Fruit fly (Drosophila melanogaster): ENCODE measurements around the gene Syt7.
"Not testable (repeated sequence)": the region's sequence is repeated elsewhere in the genome, so short reads cannot be mapped to it uniquely, and the experiment has no call there.

Syt7 gene

dm6 chr4:306431-307342, at the start of gene Syt7:
TSS of gene Syt7 (minus strand) at chr4:306481.
- not testable (repeated sequence) for TF ChIP-seq kay (GFP tag; ENCODE audit: borderline replicate concordance); cnc (optimal IDR thresholded peaks at IDR 0.05); CG33017 (tag; optimal IDR thresholded peaks at IDR 0.05)

- TF ChIP-seq kay (GFP tag; ENCODE audit: borderline replicate concordance) (peak; percentile 90), CG7045 (GFP tag; optimal IDR thresholded peaks at IDR 0.05) (no peak), Mnt (GFP tag; optimal IDR thresholded peaks at IDR 0.05) (no peak)
Observed at dm6 chr4:336021-336420, 29.7 kb upstream of the Syt7 start.

- TF ChIP-seq CG33017 (tag; optimal IDR thresholded peaks at IDR 0.05) (no peak), toe (GFP tag; optimal IDR thresholded peaks at IDR 0.05) (no peak), Mnt (GFP tag; optimal IDR thresholded peaks at IDR 0.05) (no peak), CG11617 (GFP tag; optimal IDR thresholded peaks at IDR 0.05) (no peak), CG5204 (GFP tag; optimal IDR thresholded peaks at IDR 0.05) (no peak), Crg-1 (GFP tag; optimal IDR thresholded peaks at IDR 0.05) (no peak), cic (GFP tag; optimal IDR thresholded peaks at IDR 0.05) (no peak), Clk (GFP tag; optimal IDR thresholded peaks at IDR 0.05) (no peak), Hr96 (GFP tag; optimal IDR thresholded peaks at IDR 0.05) (no peak), CG1620 (GFP tag; optimal IDR thresholded peaks at IDR 0.05) (no peak), CG7045 (GFP tag; optimal IDR thresholded peaks at IDR 0.05) (no peak), bab1 (GFP tag; optimal IDR thresholded peaks at IDR 0.05) (no peak), ovo (GFP tag; optimal IDR thresholded peaks at IDR 0.05) (no peak), tj (GFP tag; optimal IDR thresholded peaks at IDR 0.05) (no peak), cnc (optimal IDR thresholded peaks at IDR 0.05) (no peak), CG7101 (tag; optimal IDR thresholded peaks at IDR 0.05) (no peak), kay (GFP tag; ENCODE audit: borderline replicate concordance) (no peak)
Observed at dm6 chr4:332268-332667, 26.0 kb upstream of the Syt7 start.

- no peak for TF ChIP-seq CG7045 (GFP tag; optimal IDR thresholded peaks at IDR 0.05)
- no peak for TF ChIP-seq CG7101 (tag; optimal IDR thresholded peaks at IDR 0.05)
- TF ChIP-seq toe (GFP tag; optimal IDR thresholded peaks at IDR 0.05): no peak
- no peak for TF ChIP-seq kay (GFP tag; ENCODE audit: borderline replicate concordance)
- no peak for TF ChIP-seq CG5204 (GFP tag; optimal IDR thresholded peaks at IDR 0.05)
- no peak for TF ChIP-seq CG1620 (GFP tag; optimal IDR thresholded peaks at IDR 0.05)
- no peak for TF ChIP-seq CG33017 (tag; optimal IDR thresholded peaks at IDR 0.05)
- no peak for TF ChIP-seq Crg-1 (GFP tag; optimal IDR thresholded peaks at IDR 0.05)
- TF ChIP-seq Hr96 (GFP tag; optimal IDR thresholded peaks at IDR 0.05): no peak
- TF ChIP-seq CG11617 (GFP tag; optimal IDR thresholded peaks at IDR 0.05): no peak
- no peak for TF ChIP-seq cnc (optimal IDR thresholded peaks at IDR 0.05)
- TF ChIP-seq pad (GFP tag; optimal IDR thresholded peaks at IDR 0.05): no peak
- TF ChIP-seq bab1 (GFP tag; optimal IDR thresholded peaks at IDR 0.05): no peak
- TF ChIP-seq Clk (GFP tag; optimal IDR thresholded peaks at IDR 0.05): no peak
- TF ChIP-seq cic (GFP tag; optimal IDR thresholded peaks at IDR 0.05): no peak
- no peak for TF ChIP-seq Mnt (GFP tag; optimal IDR thresholded peaks at IDR 0.05)
- no peak for TF ChIP-seq tj (GFP tag; optimal IDR thresholded peaks at IDR 0.05)
Observed at dm6 chr4:329119-329518, 22.8 kb upstream of the Syt7 start.

- no peak for TF ChIP-seq kay (GFP tag; ENCODE audit: borderline replicate concordance)
- TF ChIP-seq CG7101 (tag; optimal IDR thresholded peaks at IDR 0.05): no peak
- TF ChIP-seq Crg-1 (GFP tag; optimal IDR thresholded peaks at IDR 0.05): no peak
- no peak for TF ChIP-seq CG11617 (GFP tag; optimal IDR thresholded peaks at IDR 0.05)
- TF ChIP-seq CG12768 (GFP tag; optimal IDR thresholded peaks at IDR 0.05): no peak
- TF ChIP-seq CG14711 (tag; optimal IDR thresholded peaks at IDR 0.05): no peak
- TF ChIP-seq cic (GFP tag; optimal IDR thresholded peaks at IDR 0.05): no peak
- no peak for TF ChIP-seq CG33017 (tag; optimal IDR thresholded peaks at IDR 0.05)
- no peak for TF ChIP-seq CG1620 (GFP tag; optimal IDR thresholded peaks at IDR 0.05)
- no peak for TF ChIP-seq cnc (optimal IDR thresholded peaks at IDR 0.05)
- no peak for TF ChIP-seq Clk (GFP tag; optimal IDR thresholded peaks at IDR 0.05)
- no peak for TF ChIP-seq bab1 (GFP tag; optimal IDR thresholded peaks at IDR 0.05)
- no peak for TF ChIP-seq ovo (GFP tag; optimal IDR thresholded peaks at IDR 0.05)
- TF ChIP-seq CG5204 (GFP tag; optimal IDR thresholded peaks at IDR 0.05): no peak
- TF ChIP-seq CG7045 (GFP tag; optimal IDR thresholded peaks at IDR 0.05): no peak
- no peak for TF ChIP-seq toe (GFP tag; optimal IDR thresholded peaks at IDR 0.05)
- no peak for TF ChIP-seq Hr96 (GFP tag; optimal IDR thresholded peaks at IDR 0.05)
- no peak for TF ChIP-seq tj (GFP tag; optimal IDR thresholded peaks at IDR 0.05)
- no peak for TF ChIP-seq pad (GFP tag; optimal IDR thresholded peaks at IDR 0.05)
- TF ChIP-seq Mnt (GFP tag; optimal IDR thresholded peaks at IDR 0.05): no peak
Observed at dm6 chr4:318795-319194, 12.5 kb upstream of the Syt7 start.

- TF ChIP-seq kay (GFP tag; ENCODE audit: borderline replicate concordance): peak; percentile 96
- no peak for TF ChIP-seq tj (GFP tag; optimal IDR thresholded peaks at IDR 0.05)
Observed at dm6 chr4:315322-315721, 9.0 kb upstream of the Syt7 start.
